Worm (Caenorhabditis elegans) whole organism, L4 larva: Measurements from ENCODE around the gene F54B11.8.

Source experiments
- F10B5.3 ChIP-seq: sonication (generic microtip); optimal IDR thresholded peaks from 2 replicates; lab custom pipeline; 2016; ENCODE audit warnings: mild to moderate bottlenecking, missing genetic modification characterization, missing compliant biosample characterization
- T26A8.4 ChIP-seq: fragments of 200-800 bp; sonication (Bioruptor generic); IDR thresholded peaks from 2 replicates; pipeline ENCODE4 v1.3.6; 2022; ENCODE audit warnings: missing genetic modification characterization, missing compliant biosample characterization
- Y48G9A.11 ChIP-seq: fragments of 200-800 bp; sonication (Bioruptor generic); IDR thresholded peaks from 2 replicates; pipeline ENCODE4 v1.3.6; 2022; ENCODE audit warnings: missing genetic modification reagents, missing genetic modification characterization, missing compliant biosample characterization
- Y5F2A.4 ChIP-seq: fragments of 200-800 bp; sonication (Bioruptor generic); optimal IDR thresholded peaks from 2 replicates; lab custom pipeline; 2018; ENCODE audit warnings: mild to moderate bottlenecking, missing genetic modification characterization, missing compliant biosample characterization
- ceh-44 ChIP-seq: fragments of 200-800 bp; sonication (Bioruptor generic); IDR thresholded peaks from 2 replicates; pipeline ENCODE4 v1.3.6; 2022; ENCODE audit warnings: missing genetic modification reagents, missing genetic modification characterization, missing compliant biosample characterization
- ctbp-1 ChIP-seq: fragments of 200-800 bp; sonication (Bioruptor generic); IDR thresholded peaks from 2 replicates; pipeline ENCODE4 v1.3.6; 2022; ENCODE audit warnings: missing genetic modification reagents, missing genetic modification characterization, missing compliant biosample characterization
- daf-16 ChIP-seq, 3 experiments: sonication (generic microtip); optimal IDR thresholded peaks; 2 replicates each; lab custom pipeline; 2016 to 2017; ENCODE audit warnings: missing genetic modification characterization in 3 of 3, missing genetic modification reagents in 3 of 3, mild to moderate bottlenecking in 2 of 3, missing compliant biosample characterization in 2 of 3, missing biosample characterization in 1 of 3, moderate library complexity in 1 of 3
- daf-19 ChIP-seq: fragments of 200-800 bp; sonication (Bioruptor generic); conservative IDR thresholded peaks from 2 replicates; pipeline ENCODE4 v1.3.6; 2022; ENCODE audit warnings: missing genetic modification characterization, missing compliant biosample characterization
- daf-8 ChIP-seq: fragments of 200-800 bp; sonication (Bioruptor generic); IDR thresholded peaks from 2 replicates; pipeline ENCODE4 v1.3.6; 2022; ENCODE audit warnings: missing genetic modification characterization, missing compliant biosample characterization
- dmd-8 ChIP-seq: fragments of 200-800 bp; sonication (Bioruptor generic); IDR thresholded peaks from 2 replicates; pipeline ENCODE4 v1.3.6; 2022; ENCODE audit warnings: missing genetic modification characterization, missing compliant biosample characterization
- egl-27 ChIP-seq: sonication (generic microtip); optimal IDR thresholded peaks from 3 replicates; lab custom pipeline; 2017; ENCODE audit warnings: missing biosample characterization, missing genetic modification reagents, missing genetic modification characterization
- egl-43 ChIP-seq: fragments of 200-800 bp; sonication (Bioruptor generic); IDR thresholded peaks from 2 replicates; pipeline ENCODE4 v1.3.6; 2022; ENCODE audit warnings: missing genetic modification reagents, missing genetic modification characterization, missing compliant biosample characterization
- hlh-11 ChIP-seq: fragments of 200-800 bp; sonication (Bioruptor generic); optimal IDR thresholded peaks from 2 replicates; lab custom pipeline; 2018; ENCODE audit warnings: mild to moderate bottlenecking, missing genetic modification characterization, missing compliant biosample characterization
- hlh-30 ChIP-seq: sonication (generic microtip); optimal IDR thresholded peaks from 2 replicates; lab custom pipeline; 2017; ENCODE audit warnings: antibody characterized with exemption, mild to moderate bottlenecking, missing genetic modification characterization, missing compliant biosample characterization; ENCODE audit not compliant: insufficient read depth
- hmg-1.1 ChIP-seq: fragments of 200-800 bp; sonication (Bioruptor generic); IDR thresholded peaks from 2 replicates; pipeline ENCODE4 v1.3.6; 2022; ENCODE audit warnings: missing genetic modification reagents, missing genetic modification characterization, missing compliant biosample characterization
- jun-1 ChIP-seq: fragments of 150-350 bp; optimal IDR thresholded peaks from 2 replicates; lab custom pipeline; 2014; ENCODE audit warnings: missing biosample characterization, missing genetic modification reagents, missing genetic modification characterization
- lin-13 ChIP-seq: fragments of 150-350 bp; optimal IDR thresholded peaks from 2 replicates; lab custom pipeline; 2014; ENCODE audit warnings: missing biosample characterization, missing genetic modification reagents, missing genetic modification characterization
- lin-38 ChIP-seq: fragments of 200-800 bp; sonication (Bioruptor generic); IDR thresholded peaks from 2 replicates; pipeline ENCODE4 v1.3.6; 2022; ENCODE audit warnings: missing genetic modification reagents, missing genetic modification characterization, missing compliant biosample characterization
- lir-3 ChIP-seq: sonication (generic microtip); optimal IDR thresholded peaks from 2 replicates; lab custom pipeline; 2016; ENCODE audit warnings: mild to moderate bottlenecking, missing genetic modification characterization, missing compliant biosample characterization
- lsy-2 ChIP-seq, 2 experiments: fragments of 150-350 bp in 1 of 2; sonication (generic microtip) in 1 of 2; optimal IDR thresholded peaks; 2 replicates each; lab custom pipeline; 2014 to 2017; ENCODE audit warnings: missing biosample characterization in 2 of 2, missing genetic modification characterization in 2 of 2
- madf-9 ChIP-seq: fragments of 200-800 bp; sonication (Bioruptor generic); conservative IDR thresholded peaks from 2 replicates; pipeline ENCODE4 v1.3.6; 2022; ENCODE audit warnings: missing genetic modification reagents, missing genetic modification characterization, missing compliant biosample characterization
- mxl-2 ChIP-seq: fragments of 200-800 bp; sonication (Bioruptor generic); conservative IDR thresholded peaks from 2 replicates; pipeline ENCODE4 v1.3.6; 2022; ENCODE audit warnings: missing genetic modification reagents, missing genetic modification characterization, missing compliant biosample characterization
- nhr-41 ChIP-seq: fragments of 200-800 bp; sonication (Bioruptor generic); IDR thresholded peaks from 2 replicates; pipeline ENCODE4 v1.3.6; 2022; ENCODE audit warnings: missing genetic modification reagents, missing genetic modification characterization, missing compliant biosample characterization
- nhr-42 ChIP-seq: fragments of 200-800 bp; sonication (Bioruptor generic); IDR thresholded peaks from 2 replicates; pipeline ENCODE4 v1.3.6; 2022; ENCODE audit warnings: missing genetic modification characterization, missing compliant biosample characterization
- nhr-48 ChIP-seq: sonication (generic microtip); optimal IDR thresholded peaks from 2 replicates; lab custom pipeline; 2016; ENCODE audit warnings: mild to moderate bottlenecking, missing genetic modification characterization, missing compliant biosample characterization
- nhr-6 ChIP-seq: fragments of 150-350 bp; optimal IDR thresholded peaks from 2 replicates; lab custom pipeline; 2014; ENCODE audit warnings: missing biosample characterization, missing genetic modification characterization
- pha-4 ChIP-seq, 2 experiments: fragments of 150-350 bp in 1 of 2; fragments of 200-800 bp in 1 of 2; sonication (Bioruptor generic) in 1 of 2; IDR thresholded peaks in 1 of 2; optimal IDR thresholded peaks in 1 of 2; 2 replicates each; pipeline versions ENCODE4 v1.3.6 to Lab custom; 2014 to 2022; ENCODE audit warnings: missing genetic modification characterization in 2 of 2, missing genetic modification reagents in 2 of 2, missing biosample characterization in 1 of 2, missing compliant biosample characterization in 1 of 2
- php-3 ChIP-seq: fragments of 200-800 bp; sonication (Bioruptor generic); IDR thresholded peaks from 2 replicates; pipeline ENCODE4 v1.3.6; 2022; ENCODE audit warnings: missing genetic modification reagents, missing genetic modification characterization, missing compliant biosample characterization
- set-16 ChIP-seq: fragments of 200-800 bp; sonication (Bioruptor generic); IDR thresholded peaks from 2 replicates; pipeline ENCODE4 v1.3.6; 2022; ENCODE audit warnings: missing genetic modification reagents, missing genetic modification characterization, missing compliant biosample characterization
- skn-1 ChIP-seq: fragments of 150-350 bp; optimal IDR thresholded peaks from 2 replicates; lab custom pipeline; 2014; ENCODE audit warnings: missing biosample characterization, missing genetic modification characterization
- snpc-1.2 ChIP-seq: fragments of 200-800 bp; sonication (Bioruptor generic); IDR thresholded peaks from 2 replicates; pipeline ENCODE4 v1.3.6; 2022; ENCODE audit warnings: missing genetic modification reagents, missing genetic modification characterization, missing compliant biosample characterization
- unc-39 ChIP-seq: sonication (generic microtip); optimal IDR thresholded peaks from 2 replicates; lab custom pipeline; 2017; ENCODE audit warnings: missing biosample characterization, missing genetic modification characterization
- unc-62 ChIP-seq, 3 experiments: fragments of 150-350 bp in 1 of 3; sonication (generic microtip); optimal IDR thresholded peaks in 2 of 3; peaks in 1 of 3; 1 replicate in 1 of 3; 2 replicates in 2 of 3; lab custom pipeline; 2014 to 2017; ENCODE audit warnings: missing biosample characterization in 3 of 3, missing genetic modification characterization in 3 of 3, missing genetic modification reagents in 3 of 3, missing genotype in 1 of 3
- ztf-11 ChIP-seq: fragments of 150-350 bp; optimal IDR thresholded peaks from 2 replicates; lab custom pipeline; 2014; ENCODE audit warnings: missing biosample characterization, missing genetic modification characterization

F54B11.8 gene

DNA sequence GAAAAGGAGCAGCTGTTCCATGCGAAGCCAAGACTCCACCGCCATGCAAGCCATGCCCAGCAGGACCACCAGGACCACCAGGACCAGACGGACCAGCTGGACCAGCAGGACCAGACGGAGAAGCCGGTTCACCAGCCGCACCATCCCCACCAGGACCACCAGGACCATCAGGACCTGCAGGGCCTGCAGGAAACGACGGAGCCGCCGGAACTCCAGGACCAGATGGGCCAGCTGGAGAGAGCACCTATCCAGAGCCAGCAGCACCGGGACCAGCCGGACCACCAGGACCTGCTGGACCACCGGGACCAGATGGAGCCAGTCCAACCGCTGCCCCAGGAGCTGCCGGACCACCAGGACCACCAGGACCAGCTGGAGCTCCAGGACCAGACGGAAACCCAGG, 11.8 kb downstream of the F54B11.8 start:
- TF ChIP-seq egl-27 (tag; lab: Kevin White, UChicago), result no peak
- no peak for TF ChIP-seq hmg-1.1
- TF ChIP-seq mxl-2, result no peak
- TF ChIP-seq lin-38 (GFP tag; lab: Robert Waterston, UW), result no peak
- TF ChIP-seq pha-4 (GFP tag; IDR thresholded peaks at IDR 0.05; lab: Robert Waterston, UW), result peak; percentile 57; the same call in 1 of the 2 replicates
- no peak for TF ChIP-seq pha-4 (tag; optimal IDR thresholded peaks at IDR 0.05; lab: Kevin White, UChicago)
- TF ChIP-seq nhr-42 (GFP tag; lab: Robert Waterston, UW), result no peak
- TF ChIP-seq nhr-41 (GFP tag; lab: Robert Waterston, UW), result no peak
- no peak for TF ChIP-seq skn-1
- TF ChIP-seq lsy-2 (tag; optimal IDR thresholded peaks at IDR 0.05; lab: Kevin White, UChicago), result no peak
- TF ChIP-seq ceh-44 (GFP tag; lab: Robert Waterston, UW), result no peak
- TF ChIP-seq Y48G9A.11 (GFP tag; lab: Robert Waterston, UW), result no peak
- TF ChIP-seq Y5F2A.4 (GFP tag; lab: Kevin White, UChicago), result no peak
- TF ChIP-seq php-3, result 0 out of 2 replicates have a peak, but pooled peaks have one; percentile 47
- no peak for TF ChIP-seq ztf-11 (tag; lab: Kevin White, UChicago)
- TF ChIP-seq daf-8 (GFP tag; lab: Robert Waterston, UW), result no peak
- TF ChIP-seq set-16, result peak; percentile 99

DNA sequence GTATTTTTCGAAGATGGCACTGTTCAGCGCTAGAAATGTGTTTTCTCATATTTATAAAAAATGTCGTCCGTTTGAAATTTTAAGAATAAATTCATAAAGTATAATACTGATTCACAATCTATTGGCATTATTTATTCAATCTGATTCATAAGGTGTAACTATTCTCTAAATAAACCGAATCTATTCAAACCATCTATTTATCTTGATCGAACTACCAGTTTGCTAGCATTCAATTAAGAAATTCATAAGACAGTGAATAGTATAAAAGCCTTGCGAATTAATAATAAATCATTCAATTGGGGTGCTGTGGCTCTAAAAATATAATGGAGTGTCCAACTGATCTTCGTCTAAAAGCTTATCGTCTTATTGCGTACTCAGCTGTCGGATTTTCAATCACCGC, 12.6 kb downstream of the F54B11.8 start, which contains the start of gene col-44:
TSS of gene col-44 (plus strand) at position 301 of the 400 bp plus-strand sequence.
- no peak for TF ChIP-seq nhr-48
- no peak for TF ChIP-seq ctbp-1
- no peak for TF ChIP-seq nhr-42 (GFP tag; lab: Robert Waterston, UW)
- TF ChIP-seq unc-62 (GFP tag; optimal IDR thresholded peaks at IDR 0.05 in 1 of 2; lab: Kevin White, UChicago), result no peak
- TF ChIP-seq unc-62 (tag; optimal IDR thresholded peaks at IDR 0.05; lab: Kevin White, UChicago), result no peak
- no peak for TF ChIP-seq lir-3 (tag; lab: Kevin White, UChicago)
- no peak for TF ChIP-seq php-3
- TF ChIP-seq nhr-6 (tag; lab: Kevin White, UChicago), result no peak
- no peak for TF ChIP-seq unc-39 (tag; lab: Kevin White, UChicago)
- TF ChIP-seq madf-9, result no peak
- TF ChIP-seq hlh-30 (tag; lab: Kevin White, UChicago), result no peak
- no peak for TF ChIP-seq hlh-11 (tag; lab: Kevin White, UChicago)
- TF ChIP-seq daf-19 (GFP tag; lab: Robert Waterston, UW), result no peak
- no peak for TF ChIP-seq F10B5.3 (tag; lab: Kevin White, UChicago)
- no peak for TF ChIP-seq ztf-11 (tag; lab: Kevin White, UChicago)
- no peak for TF ChIP-seq daf-16 (GFP tag; optimal IDR thresholded peaks at IDR 0.05; lab: Kevin White, UChicago)
- TF ChIP-seq daf-16 (tag; optimal IDR thresholded peaks at IDR 0.05; lab: Kevin White, UChicago), result no peak

DNA sequence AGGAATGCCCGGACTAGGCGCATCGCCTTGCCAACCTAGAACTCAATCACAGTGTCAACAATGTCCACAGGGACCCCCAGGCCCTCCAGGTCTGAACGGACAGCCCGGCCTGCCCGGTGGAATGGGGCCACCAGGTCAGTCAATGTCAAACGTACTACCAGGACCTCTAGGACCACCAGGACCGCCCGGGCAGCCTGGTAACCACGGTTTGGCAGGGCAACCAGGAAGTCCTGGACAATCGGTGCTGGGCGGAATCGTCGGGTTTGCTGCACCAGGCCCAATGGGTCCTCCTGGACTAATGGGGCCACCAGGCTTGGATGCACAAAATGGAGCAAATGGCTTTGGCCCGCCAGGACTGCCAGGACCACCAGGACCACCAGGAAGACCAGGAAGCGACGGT, 13.0 kb downstream of the F54B11.8 start:
- TF ChIP-seq set-16, result peak; percentile 90
- TF ChIP-seq nhr-41 (GFP tag; lab: Robert Waterston, UW), result no peak
- TF ChIP-seq jun-1 (tag; lab: Kevin White, UChicago), result no peak
- TF ChIP-seq ceh-44 (GFP tag; lab: Robert Waterston, UW), result no peak
- no peak for TF ChIP-seq unc-39 (tag; lab: Kevin White, UChicago)
- TF ChIP-seq dmd-8 (GFP tag; lab: Robert Waterston, UW), result 0 out of 2 replicates have a peak, but pooled peaks have one; percentile 52
- no peak for TF ChIP-seq T26A8.4
- 0 out of 2 replicates have a peak, but pooled peaks have one; percentile 37 for TF ChIP-seq egl-43 (GFP tag; lab: Robert Waterston, UW)
- 0 out of 2 replicates have a peak, but pooled peaks have one; percentile 56 for TF ChIP-seq snpc-1.2
- no peak for TF ChIP-seq lin-13
- no peak for TF ChIP-seq lin-38 (GFP tag; lab: Robert Waterston, UW)
- no peak for TF ChIP-seq daf-8 (GFP tag; lab: Robert Waterston, UW)
